Fruit fly (Drosophila melanogaster): ENCODE data around the gene Xrcc2.

- TF ChIP-seq CG12605 (GFP tag; IDR thresholded peaks at IDR 0.05) = 0 out of 2 replicates have a peak, but pooled peaks have one; percentile 28
- TF ChIP-seq CG8301 (tag; optimal IDR thresholded peaks at IDR 0.05) = peak; percentile 31
- peak; percentile 51 for TF ChIP-seq Pif1B (GFP tag; optimal IDR thresholded peaks at IDR 0.05)
- TF ChIP-seq fd96Ca (GFP tag; IDR thresholded peaks at IDR 0.05) = no peak
- no peak for TF ChIP-seq D1 (tag; optimal IDR thresholded peaks at IDR 0.05)
- TF ChIP-seq Snoo (tag; optimal IDR thresholded peaks at IDR 0.05) = peak; percentile 58
- peak; percentile 61 for TF ChIP-seq CG14655 (GFP tag; optimal IDR thresholded peaks at IDR 0.05)
These were observed 40.3 kb downstream of the Xrcc2 start for dm6 chrX:18540268-18540667.
